Worm (Caenorhabditis elegans) whole organism, early embryonic: ENCODE data around the gene M176.10.

ENCODE experiments used
- aly-1 ChIP-seq: sonication (generic microtip); optimal IDR thresholded peaks from 2 replicates; lab custom pipeline; 2016; ENCODE audit warnings: missing genetic modification characterization, missing compliant biosample characterization
- ama-1 ChIP-seq: fragments of 150-350 bp; optimal IDR thresholded peaks from 2 replicates; lab custom pipeline; 2014
- ets-7 ChIP-seq: sonication (generic microtip); optimal IDR thresholded peaks from 2 replicates; lab custom pipeline; 2016; ENCODE audit warnings: missing genotype, missing genetic modification characterization, missing compliant biosample characterization
- scrt-1 ChIP-seq: fragments of 200-800 bp; sonication (Bioruptor generic); IDR thresholded peaks from 2 replicates; pipeline ENCODE4 v1.3.6; 2022; ENCODE audit warnings: missing genetic modification characterization, missing compliant biosample characterization
- tbx-37 ChIP-seq: fragments of 200-800 bp; sonication (Bioruptor generic); conservative IDR thresholded peaks from 2 replicates; pipeline ENCODE4 v1.3.6; 2022; ENCODE audit warnings: missing genetic modification reagents, missing genetic modification characterization, missing compliant biosample characterization

DNA sequence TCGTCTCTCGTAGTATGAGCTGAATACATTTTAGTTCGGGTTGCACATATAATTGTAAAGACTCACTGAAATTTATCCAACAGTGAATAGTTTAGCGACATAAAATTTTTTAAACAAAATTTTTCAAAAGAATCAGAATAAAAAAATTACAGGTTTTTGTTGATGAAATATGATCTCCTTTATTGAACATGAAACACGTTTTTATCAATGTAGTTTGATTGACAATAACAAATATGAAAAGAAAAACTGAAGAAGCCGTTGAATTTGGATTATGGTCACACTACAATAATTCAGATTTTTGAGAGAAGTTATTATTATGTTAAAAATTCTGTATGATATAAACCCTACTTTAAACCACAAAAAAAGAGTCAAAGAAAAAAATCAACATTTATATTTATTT, 14.1 kb upstream of the M176.10 start, which contains the start of gene chil-17:
- no peak for TF ChIP-seq scrt-1 (GFP tag; lab: Robert Waterston, UW)
- no peak for TF ChIP-seq ets-7 (tag; lab: Kevin White, UChicago)
- no peak for TF ChIP-seq tbx-37
- no peak for TF ChIP-seq ama-1 (lab: Kevin White, UChicago)
- TF ChIP-seq aly-1 (tag; lab: Kevin White, UChicago), result no peak
